Worm (Caenorhabditis elegans) whole organism, L4 larva: ENCODE results near the gene tbc-13.
A peak's percentile ranks its signal among the peaks of the same experiment; 100 is the strongest.

ENCODE experiments used
- D1046.2 ChIP-seq: fragments of 200-800 bp; sonication (Bioruptor generic); IDR thresholded peaks from 2 replicates; pipeline ENCODE4 v1.3.6; 2022; ENCODE audit warnings: missing genetic modification characterization, missing compliant biosample characterization
- F26F4.8 ChIP-seq: fragments of 200-800 bp; sonication (Bioruptor generic); conservative IDR thresholded peaks from 2 replicates; pipeline ENCODE4 v1.3.6; 2022; ENCODE audit warnings: missing genetic modification characterization, missing compliant biosample characterization
- F37D6.2 ChIP-seq: sonication (generic microtip); optimal IDR thresholded peaks from 2 replicates; lab custom pipeline; 2016; ENCODE audit warnings: mild to moderate bottlenecking, missing genetic modification characterization, missing compliant biosample characterization
- F44E2.7 ChIP-seq: fragments of 200-800 bp; sonication (Bioruptor generic); IDR thresholded peaks from 2 replicates; pipeline ENCODE4 v2.1.2; 2022; ENCODE audit warnings: missing genetic modification characterization, missing compliant biosample characterization
- T20F7.1 ChIP-seq: fragments of 200-800 bp; sonication (Bioruptor generic); optimal IDR thresholded peaks from 2 replicates; lab custom pipeline; 2018; ENCODE audit warnings: mild to moderate bottlenecking, missing genetic modification characterization, missing compliant biosample characterization
- T26A8.4 ChIP-seq: fragments of 200-800 bp; sonication (Bioruptor generic); IDR thresholded peaks from 2 replicates; pipeline ENCODE4 v1.3.6; 2022; ENCODE audit warnings: missing genetic modification characterization, missing compliant biosample characterization
- Y48G9A.11 ChIP-seq: fragments of 200-800 bp; sonication (Bioruptor generic); IDR thresholded peaks from 2 replicates; pipeline ENCODE4 v1.3.6; 2022; ENCODE audit warnings: missing genetic modification reagents, missing genetic modification characterization, missing compliant biosample characterization
- Y5F2A.4 ChIP-seq: fragments of 200-800 bp; sonication (Bioruptor generic); optimal IDR thresholded peaks from 2 replicates; lab custom pipeline; 2018; ENCODE audit warnings: mild to moderate bottlenecking, missing genetic modification characterization, missing compliant biosample characterization
- ZK337.2 ChIP-seq: fragments of 200-800 bp; sonication (Bioruptor generic); IDR thresholded peaks from 2 replicates; pipeline ENCODE4 v1.3.6; 2022; ENCODE audit warnings: missing genetic modification reagents, missing genetic modification characterization, missing compliant biosample characterization
- aha-1 ChIP-seq: fragments of 150-350 bp; peaks from one replicate; lab custom pipeline; 2014; ENCODE audit warnings: missing biosample characterization, missing genetic modification characterization
- aly-2 ChIP-seq: sonication (generic microtip); optimal IDR thresholded peaks from 2 replicates; lab custom pipeline; 2018; ENCODE audit warnings: missing biosample characterization, missing genetic modification characterization
- attf-4 ChIP-seq: sonication (generic microtip); optimal IDR thresholded peaks from 3 replicates; lab custom pipeline; 2017; ENCODE audit warnings: missing biosample characterization, missing genetic modification characterization
- ceh-20 ChIP-seq: fragments of 200-800 bp; sonication (Bioruptor generic); IDR thresholded peaks from 2 replicates; pipeline ENCODE4 v1.3.6; 2022; ENCODE audit warnings: missing genetic modification reagents, missing genetic modification characterization, missing compliant biosample characterization
- ceh-28 ChIP-seq: fragments of 150-350 bp; optimal IDR thresholded peaks from 2 replicates; lab custom pipeline; 2014; ENCODE audit warnings: missing biosample characterization, missing genetic modification reagents, missing genetic modification characterization
- ceh-32 ChIP-seq: sonication (generic microtip); optimal IDR thresholded peaks from 2 replicates; lab custom pipeline; 2016; ENCODE audit warnings: mild to moderate bottlenecking, missing genetic modification characterization, missing compliant biosample characterization; ENCODE audit not compliant: poor library complexity
- ces-1 ChIP-seq: fragments of 150-350 bp; sonication (generic microtip); optimal IDR thresholded peaks from 4 replicates; lab custom pipeline; 2014; ENCODE audit warnings: missing biosample characterization, missing genetic modification reagents, missing genetic modification characterization
- cey-2 ChIP-seq: sonication (generic microtip); optimal IDR thresholded peaks from 3 replicates; lab custom pipeline; 2017; ENCODE audit warnings: missing genetic modification characterization, mild to moderate bottlenecking, missing compliant biosample characterization, antibody characterized with exemption, borderline replicate concordance; ENCODE audit not compliant: insufficient read depth
- ctbp-1 ChIP-seq: fragments of 200-800 bp; sonication (Bioruptor generic); IDR thresholded peaks from 2 replicates; pipeline ENCODE4 v1.3.6; 2022; ENCODE audit warnings: missing genetic modification reagents, missing genetic modification characterization, missing compliant biosample characterization
- daf-16 ChIP-seq, 3 experiments: sonication (generic microtip); optimal IDR thresholded peaks; 2 replicates each; lab custom pipeline; 2016 to 2017; ENCODE audit warnings: missing genetic modification characterization in 3 of 3, missing genetic modification reagents in 3 of 3, mild to moderate bottlenecking in 2 of 3, missing compliant biosample characterization in 2 of 3, missing biosample characterization in 1 of 3, moderate library complexity in 1 of 3
- daf-19 ChIP-seq: fragments of 200-800 bp; sonication (Bioruptor generic); conservative IDR thresholded peaks from 2 replicates; pipeline ENCODE4 v1.3.6; 2022; ENCODE audit warnings: missing genetic modification characterization, missing compliant biosample characterization
- dmd-6 ChIP-seq: fragments of 200-800 bp; sonication (Bioruptor generic); IDR thresholded peaks from 2 replicates; pipeline ENCODE4 v1.3.6; 2022; ENCODE audit warnings: missing genetic modification reagents, missing genetic modification characterization, missing compliant biosample characterization
- dpl-1 ChIP-seq: fragments of 150-350 bp; optimal IDR thresholded peaks from 2 replicates; lab custom pipeline; 2014; ENCODE audit warnings: missing biosample characterization, missing genetic modification reagents, missing genetic modification characterization
- egl-43 ChIP-seq: fragments of 200-800 bp; sonication (Bioruptor generic); IDR thresholded peaks from 2 replicates; pipeline ENCODE4 v1.3.6; 2022; ENCODE audit warnings: missing genetic modification reagents, missing genetic modification characterization, missing compliant biosample characterization
- gei-8 ChIP-seq: fragments of 200-800 bp; sonication (Bioruptor generic); optimal IDR thresholded peaks from 2 replicates; lab custom pipeline; 2018; ENCODE audit warnings: mild to moderate bottlenecking, missing genetic modification characterization, missing compliant biosample characterization
- hmg-1.1 ChIP-seq: fragments of 200-800 bp; sonication (Bioruptor generic); IDR thresholded peaks from 2 replicates; pipeline ENCODE4 v1.3.6; 2022; ENCODE audit warnings: missing genetic modification reagents, missing genetic modification characterization, missing compliant biosample characterization
- lim-7 ChIP-seq: fragments of 200-800 bp; sonication (Bioruptor generic); IDR thresholded peaks from 2 replicates; pipeline ENCODE4 v1.3.6; 2022; ENCODE audit warnings: missing genetic modification characterization, missing compliant biosample characterization
- lin-13 ChIP-seq: fragments of 150-350 bp; optimal IDR thresholded peaks from 2 replicates; lab custom pipeline; 2014; ENCODE audit warnings: missing biosample characterization, missing genetic modification reagents, missing genetic modification characterization
- lin-15B ChIP-seq: fragments of 150-350 bp; sonication (generic microtip); optimal IDR thresholded peaks from 3 replicates; lab custom pipeline; 2014; ENCODE audit warnings: missing biosample characterization, missing genetic modification characterization
- lin-29 ChIP-seq: fragments of 200-800 bp; sonication (Bioruptor generic); IDR thresholded peaks from 2 replicates; pipeline ENCODE4 v1.3.6; 2022; ENCODE audit warnings: missing genetic modification reagents, missing genetic modification characterization, missing compliant biosample characterization
- lin-38 ChIP-seq: fragments of 200-800 bp; sonication (Bioruptor generic); IDR thresholded peaks from 2 replicates; pipeline ENCODE4 v1.3.6; 2022; ENCODE audit warnings: missing genetic modification reagents, missing genetic modification characterization, missing compliant biosample characterization
- madf-5 ChIP-seq, 2 experiments: fragments of 200-800 bp; sonication (Bioruptor generic); IDR thresholded peaks; 2 replicates each; pipeline ENCODE4 v1.3.6; 2022; ENCODE audit warnings: missing compliant biosample characterization in 2 of 2, missing genetic modification characterization in 2 of 2
- mdt-29 ChIP-seq: fragments of 200-800 bp; sonication (Bioruptor generic); IDR thresholded peaks from 2 replicates; pipeline ENCODE4 v1.3.6; 2022; ENCODE audit warnings: missing genetic modification reagents, missing genetic modification characterization, missing compliant biosample characterization
- mxl-2 ChIP-seq: fragments of 200-800 bp; sonication (Bioruptor generic); conservative IDR thresholded peaks from 2 replicates; pipeline ENCODE4 v1.3.6; 2022; ENCODE audit warnings: missing genetic modification reagents, missing genetic modification characterization, missing compliant biosample characterization
- nhr-102 ChIP-seq: sonication (generic microtip); optimal IDR thresholded peaks from 2 replicates; lab custom pipeline; 2016; ENCODE audit warnings: mild to moderate bottlenecking, missing genetic modification characterization, moderate library complexity, missing compliant biosample characterization
- nhr-11 ChIP-seq: fragments of 150-350 bp; optimal IDR thresholded peaks from 2 replicates; lab custom pipeline; 2014; ENCODE audit warnings: missing biosample characterization, missing genetic modification characterization
- nhr-237 ChIP-seq: sonication (generic microtip); optimal IDR thresholded peaks from 2 replicates; lab custom pipeline; 2017; ENCODE audit warnings: missing biosample characterization, missing genetic modification characterization
- nhr-25 ChIP-seq: sonication (generic microtip); optimal IDR thresholded peaks from 2 replicates; lab custom pipeline; 2017; ENCODE audit warnings: missing genetic modification characterization, mild to moderate bottlenecking, missing compliant biosample characterization, antibody characterized with exemption, moderate library complexity, borderline replicate concordance; ENCODE audit not compliant: insufficient read depth
- nhr-28 ChIP-seq: fragments of 150-350 bp; optimal IDR thresholded peaks from 2 replicates; lab custom pipeline; 2014; ENCODE audit warnings: missing biosample characterization, missing genetic modification characterization
- nhr-41 ChIP-seq: fragments of 200-800 bp; sonication (Bioruptor generic); IDR thresholded peaks from 2 replicates; pipeline ENCODE4 v1.3.6; 2022; ENCODE audit warnings: missing genetic modification reagents, missing genetic modification characterization, missing compliant biosample characterization
- nhr-76 ChIP-seq: fragments of 150-350 bp; optimal IDR thresholded peaks from 2 replicates; lab custom pipeline; 2014; ENCODE audit warnings: missing biosample characterization, missing genetic modification characterization
- skn-1 ChIP-seq: fragments of 150-350 bp; optimal IDR thresholded peaks from 2 replicates; lab custom pipeline; 2014; ENCODE audit warnings: missing biosample characterization, missing genetic modification characterization
- snpc-1.2 ChIP-seq: fragments of 200-800 bp; sonication (Bioruptor generic); IDR thresholded peaks from 2 replicates; pipeline ENCODE4 v1.3.6; 2022; ENCODE audit warnings: missing genetic modification reagents, missing genetic modification characterization, missing compliant biosample characterization
- tra-1 ChIP-seq: fragments of 200-800 bp; sonication (Bioruptor generic); IDR thresholded peaks from 2 replicates; pipeline ENCODE4 v1.3.6; 2022; ENCODE audit warnings: missing genetic modification reagents, missing genetic modification characterization, missing compliant biosample characterization
- unc-130 ChIP-seq: sonication (generic microtip); optimal IDR thresholded peaks from 2 replicates; lab custom pipeline; 2016; ENCODE audit warnings: missing genetic modification reagents, missing genetic modification characterization, missing compliant biosample characterization
- unc-62 ChIP-seq, 3 experiments: fragments of 150-350 bp in 1 of 3; sonication (generic microtip); optimal IDR thresholded peaks in 2 of 3; peaks in 1 of 3; 1 replicate in 1 of 3; 2 replicates in 2 of 3; lab custom pipeline; 2014 to 2017; ENCODE audit warnings: missing biosample characterization in 3 of 3, missing genetic modification characterization in 3 of 3, missing genetic modification reagents in 3 of 3, missing genotype in 1 of 3
- zfp-3 ChIP-seq: fragments of 200-800 bp; sonication (Bioruptor generic); conservative IDR thresholded peaks from 2 replicates; pipeline ENCODE4 v1.3.6; 2022; ENCODE audit warnings: missing genetic modification reagents, missing genetic modification characterization, missing compliant biosample characterization

Gene tbc-13

DNA sequence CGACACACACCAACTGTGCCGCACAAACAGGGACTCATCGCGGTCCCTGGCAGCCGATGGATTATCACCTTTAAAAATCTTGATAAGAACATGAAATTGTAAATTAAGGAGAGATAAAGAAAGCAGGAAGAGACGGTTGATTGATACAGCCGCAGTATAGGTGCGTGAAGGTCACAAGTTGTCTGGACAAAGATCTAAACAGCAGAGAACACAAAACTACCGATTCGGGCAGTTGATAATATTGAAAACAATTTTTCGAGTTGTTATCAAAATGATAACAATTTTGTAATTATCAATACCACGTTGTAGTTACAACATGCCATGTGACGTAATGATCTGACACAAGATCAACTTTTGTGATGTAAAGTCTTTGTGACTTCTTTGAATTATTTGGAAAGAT, 15.9 kb downstream of the tbc-13 start (continued):
- TF ChIP-seq lin-13 (GFP tag; lab: Kevin White, UChicago): no peak
- peak; percentile 99 for TF ChIP-seq nhr-28 (tag; lab: Kevin White, UChicago)
- no peak for TF ChIP-seq Y48G9A.11 (GFP tag; lab: Robert Waterston, UW)
- TF ChIP-seq F37D6.2: no peak
- TF ChIP-seq ZK337.2: no peak
- TF ChIP-seq nhr-11 (tag; lab: Kevin White, UChicago): peak; percentile 41
- no peak for TF ChIP-seq madf-5 (GFP tag; IDR thresholded peaks at IDR 0.05; lab: Robert Waterston, UW)
- no peak for TF ChIP-seq ceh-32
- TF ChIP-seq Y5F2A.4 (GFP tag; lab: Kevin White, UChicago): no peak
- TF ChIP-seq F44E2.7 (GFP tag; lab: Robert Waterston, UW): no peak
- TF ChIP-seq dpl-1 (GFP tag; lab: Kevin White, UChicago): peak; percentile 54
- TF ChIP-seq aha-1: peak; percentile 94
- no peak for TF ChIP-seq unc-130 (GFP tag; lab: Kevin White, UChicago)

DNA sequence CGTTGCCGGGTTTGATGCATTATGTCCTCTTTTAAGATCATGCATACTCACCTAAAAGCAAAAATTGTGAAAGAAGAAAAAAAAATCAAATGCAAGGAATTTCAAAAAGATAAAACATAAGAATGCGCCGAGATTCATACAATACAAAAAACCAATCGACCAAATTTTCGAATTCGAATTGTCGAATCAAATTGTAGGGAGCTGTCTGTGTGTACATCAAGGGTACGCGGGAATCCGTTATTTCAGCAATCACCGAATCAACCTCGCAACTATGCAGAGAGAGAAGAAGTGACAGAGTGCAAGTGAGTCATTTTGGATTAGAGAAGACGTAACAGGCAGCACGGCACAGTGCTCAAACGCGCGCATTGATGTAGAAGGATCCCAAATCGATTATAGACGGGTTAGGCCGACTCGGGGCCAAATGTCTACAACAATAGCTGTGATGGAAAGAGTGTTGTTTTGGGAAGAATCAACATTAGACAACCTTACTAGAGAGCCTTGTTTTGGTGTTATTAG, 18.5 kb downstream of the tbc-13 start, which contains the start of gene sdz-19:
Gene sdz-19 (minus strand): TSS at position 51 of the 516 bp plus-strand sequence.
- TF ChIP-seq daf-19 (GFP tag; lab: Robert Waterston, UW) (no peak), gei-8 (GFP tag; lab: Kevin White, UChicago) (no peak), T26A8.4 (GFP tag; lab: Robert Waterston, UW) (peak; percentile 34; the same call in 1 of the 2 replicates), snpc-1.2 (peak; percentile 15; the same call in 1 of the 2 replicates), lin-29 (no peak), egl-43 (GFP tag; lab: Robert Waterston, UW) (no peak), nhr-25 (tag; lab: Kevin White, UChicago) (no peak), hmg-1.1 (GFP tag; lab: Robert Waterston, UW) (no peak), T20F7.1 (no peak), nhr-102 (tag; lab: Kevin White, UChicago) (peak; percentile 16), mdt-29 (no peak), F26F4.8 (no peak), dmd-6 (GFP tag; lab: Robert Waterston, UW) (0 out of 2 replicates have a peak, but pooled peaks have one; percentile 10), tra-1 (GFP tag; lab: Robert Waterston, UW) (0 out of 2 replicates have a peak, but pooled peaks have one; percentile 11), lin-15B (tag; lab: Kevin White, UChicago) (no peak), cey-2 (tag; lab: Kevin White, UChicago) (no peak), unc-62 (GFP tag; optimal IDR thresholded peaks at IDR 0.05 in 1 of 2; lab: Kevin White, UChicago) (peak in 1 of 2 experiments; percentile 68), unc-62 (tag; optimal IDR thresholded peaks at IDR 0.05; lab: Kevin White, UChicago) (no peak), ctbp-1 (GFP tag; lab: Robert Waterston, UW) (no peak), nhr-41 (GFP tag; lab: Robert Waterston, UW) (no peak), madf-5 (GFP tag; IDR thresholded peaks at IDR 0.05; lab: Robert Waterston, UW) (0 out of 4 replicates have a peak, but pooled peaks of 1 of the 2 experiments have one; percentile 6), zfp-3 (0 out of 2 replicates have a peak, but pooled peaks have one; percentile 27), lin-38 (GFP tag; lab: Robert Waterston, UW) (no peak)

DNA sequence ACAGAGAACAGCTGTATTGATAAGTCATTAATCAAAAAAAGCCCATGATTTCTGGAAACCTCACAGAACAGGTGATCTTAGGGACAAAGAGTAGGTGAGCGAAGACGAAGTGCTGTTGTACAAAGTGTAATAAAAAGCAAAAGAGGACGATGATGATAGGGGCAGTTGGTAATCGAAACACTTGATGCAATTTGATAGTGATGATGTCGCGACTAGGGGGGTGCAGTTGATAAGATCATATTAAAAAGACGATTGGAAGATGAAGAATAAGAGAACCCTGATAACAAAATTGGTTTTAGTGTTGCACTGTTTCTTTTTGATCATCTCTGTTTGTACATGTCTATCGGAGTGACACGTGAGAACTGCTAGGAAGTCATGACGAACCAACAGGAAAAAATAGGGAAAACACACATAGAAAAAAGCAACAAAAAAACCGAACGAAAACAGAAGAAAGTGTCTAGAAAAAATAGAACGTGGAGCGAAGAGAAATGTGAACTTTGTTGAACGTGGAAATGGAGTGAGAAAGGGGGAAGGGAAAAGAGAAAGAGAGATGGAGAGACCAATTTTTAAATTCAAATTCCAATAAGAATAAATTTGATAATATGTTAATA, 24.6 kb downstream of the tbc-13 start:
- no peak for TF ChIP-seq nhr-76 (tag; lab: Kevin White, UChicago)
- TF ChIP-seq mxl-2 (GFP tag; lab: Robert Waterston, UW): no peak
- TF ChIP-seq ceh-28 (tag; lab: Kevin White, UChicago): no peak
- TF ChIP-seq nhr-41 (GFP tag; lab: Robert Waterston, UW): no peak
- no peak for TF ChIP-seq skn-1 (tag; lab: Kevin White, UChicago)
- peak; percentile 61 for TF ChIP-seq aha-1
- no peak for TF ChIP-seq lin-13 (GFP tag; lab: Kevin White, UChicago)
- TF ChIP-seq attf-4 (tag; lab: Kevin White, UChicago): no peak
- TF ChIP-seq lim-7 (GFP tag; lab: Robert Waterston, UW): no peak
- no peak for TF ChIP-seq D1046.2
- peak; percentile 88 for TF ChIP-seq ceh-20 (GFP tag; lab: Robert Waterston, UW)
- TF ChIP-seq aly-2: no peak
- TF ChIP-seq nhr-11 (tag; lab: Kevin White, UChicago): peak; percentile 67
- no peak for TF ChIP-seq nhr-237
- no peak for TF ChIP-seq Y48G9A.11 (GFP tag; lab: Robert Waterston, UW)
- peak; percentile 93 for TF ChIP-seq dmd-6 (GFP tag; lab: Robert Waterston, UW)
- TF ChIP-seq ces-1 (GFP tag; lab: Kevin White, UChicago): no peak
- peak; percentile 52 to 73 for TF ChIP-seq daf-16 (GFP tag; optimal IDR thresholded peaks at IDR 0.05; lab: Kevin White, UChicago)
- TF ChIP-seq daf-16 (tag; optimal IDR thresholded peaks at IDR 0.05; lab: Kevin White, UChicago): peak; percentile 89
